Fruit fly (Drosophila melanogaster) whole organism, embryonic: ENCODE data around the gene bb8.

Experiments used
- ATbp ChIP-seq: fragments of 200-800 bp; sonication (Bioruptor generic); optimal IDR thresholded peaks from 2 replicates; lab custom pipeline; 2017; ENCODE audit warnings: missing biosample characterization, mild to moderate bottlenecking, missing genetic modification characterization, missing genetic modification reagents
- Atf-2 ChIP-seq: fragments of 200-800 bp; sonication (Bioruptor generic); optimal IDR thresholded peaks from 2 replicates; lab custom pipeline; 2016; ENCODE audit warnings: missing biosample characterization, missing genetic modification characterization
- BtbVII ChIP-seq: fragments of 200-800 bp; sonication (Bioruptor generic); optimal IDR thresholded peaks from 3 replicates; lab custom pipeline; 2017; ENCODE audit warnings: missing biosample characterization, mild to moderate bottlenecking, missing genetic modification characterization
- CG10462 ChIP-seq: fragments of 200-800 bp; sonication (Bioruptor generic); optimal IDR thresholded peaks from 2 replicates; lab custom pipeline; 2016; ENCODE audit warnings: missing biosample characterization, missing genetic modification characterization
- CG11247 ChIP-seq: fragments of 200-800 bp; sonication (Bioruptor generic); IDR thresholded peaks from 2 replicates; pipeline ENCODE4 v1.3.6; 2022; ENCODE audit warnings: missing biosample characterization, missing genetic modification characterization
- CG11398 ChIP-seq: fragments of 200-800 bp; sonication (Bioruptor generic); optimal IDR thresholded peaks from 2 replicates; lab custom pipeline; 2016; ENCODE audit warnings: missing biosample characterization, missing genetic modification characterization
- CG11504 ChIP-seq: fragments of 200-800 bp; sonication (Bioruptor generic); optimal IDR thresholded peaks from 3 replicates; lab custom pipeline; 2019; ENCODE audit warnings: missing biosample characterization, mild to moderate bottlenecking, missing genetic modification characterization, moderate library complexity
- CG11560 ChIP-seq: fragments of 200-800 bp; sonication (Bioruptor generic); IDR thresholded peaks from 3 replicates; pipeline ENCODE4 v1.3.6; 2022; ENCODE audit warnings: missing biosample characterization, missing genetic modification characterization
- CG13624 ChIP-seq: fragments of 200-800 bp; sonication (Bioruptor generic); optimal IDR thresholded peaks from 2 replicates; lab custom pipeline; 2016; ENCODE audit warnings: missing biosample characterization, missing genetic modification characterization
- CG15696 ChIP-seq: fragments of 200-800 bp; sonication (Bioruptor generic); optimal IDR thresholded peaks from 2 replicates; lab custom pipeline; 2019; ENCODE audit warnings: missing biosample characterization, mild to moderate bottlenecking, missing genetic modification characterization, moderate library complexity
- CG1603 ChIP-seq: fragments of 200-800 bp; sonication (Bioruptor generic); optimal IDR thresholded peaks from 2 replicates; lab custom pipeline; 2019; ENCODE audit warnings: missing biosample characterization, mild to moderate bottlenecking, missing genetic modification characterization, moderate library complexity
- CG16779 ChIP-seq: fragments of 200-800 bp; sonication (Bioruptor generic); IDR thresholded peaks from 2 replicates; pipeline ENCODE4 v1.3.6; 2022; ENCODE audit warnings: missing biosample characterization, missing genetic modification characterization
- CG1792 ChIP-seq: fragments of 200-800 bp; sonication (Bioruptor generic); optimal IDR thresholded peaks from 2 replicates; lab custom pipeline; 2016; ENCODE audit warnings: missing biosample characterization, missing genetic modification characterization
- CG18599 ChIP-seq: fragments of 200-800 bp; sonication (Bioruptor generic); optimal IDR thresholded peaks from 3 replicates; lab custom pipeline; 2017; ENCODE audit warnings: missing biosample characterization, missing genetic modification characterization, mild to moderate bottlenecking, moderate library complexity, missing genetic modification reagents
- CG31441 ChIP-seq: fragments of 200-800 bp; sonication (Bioruptor generic); IDR thresholded peaks from 2 replicates; pipeline ENCODE4 v1.3.6; 2022; ENCODE audit warnings: missing biosample characterization, missing genetic modification characterization
- CG4328 ChIP-seq: fragments of 200-800 bp; sonication (Bioruptor generic); optimal IDR thresholded peaks from 3 replicates; lab custom pipeline; 2017; ENCODE audit warnings: missing biosample characterization, missing genetic modification reagents, missing genetic modification characterization
- CG4360 ChIP-seq: fragments of 200-800 bp; sonication (Bioruptor generic); IDR thresholded peaks from 2 replicates; pipeline ENCODE4 v1.3.6; 2022; ENCODE audit warnings: missing biosample characterization, missing genetic modification characterization
- CG4404 ChIP-seq: fragments of 200-800 bp; sonication (Bioruptor generic); IDR thresholded peaks from 2 replicates; pipeline ENCODE4 v1.3.6; 2022; ENCODE audit warnings: missing biosample characterization, missing genetic modification characterization
- CG4707 ChIP-seq: fragments of 200-800 bp; sonication (Bioruptor generic); optimal IDR thresholded peaks from 2 replicates; lab custom pipeline; 2018; ENCODE audit warnings: missing biosample characterization, mild to moderate bottlenecking, missing genetic modification characterization, moderate library complexity
- CG6765 ChIP-seq: fragments of 200-800 bp; sonication (Bioruptor generic); optimal IDR thresholded peaks from 3 replicates; lab custom pipeline; 2017; ENCODE audit warnings: missing biosample characterization, mild to moderate bottlenecking, missing genetic modification characterization
- CG6854 ChIP-seq: fragments of 200-800 bp; sonication (Bioruptor generic); optimal IDR thresholded peaks from 3 replicates; lab custom pipeline; 2017; ENCODE audit warnings: missing biosample characterization, mild to moderate bottlenecking, missing genetic modification characterization
- CG7963 ChIP-seq: fragments of 200-800 bp; sonication (Bioruptor generic); IDR thresholded peaks from 3 replicates; pipeline ENCODE4 v1.3.6; 2022; ENCODE audit warnings: missing biosample characterization, missing genetic modification characterization; ENCODE audit not compliant: partially characterized antibody
- CG9932 ChIP-seq: fragments of 200-800 bp; sonication (Bioruptor generic); IDR thresholded peaks from 2 replicates; pipeline ENCODE4 v1.3.6; 2022; ENCODE audit warnings: missing biosample characterization, missing genetic modification characterization
- CoRest ChIP-seq: fragments of 200-800 bp; sonication (Bioruptor generic); optimal IDR thresholded peaks from 3 replicates; lab custom pipeline; 2018; ENCODE audit warnings: missing biosample characterization, mild to moderate bottlenecking, missing genetic modification characterization, moderate library complexity
- Doc2 ChIP-seq: fragments of 200-800 bp; sonication (Bioruptor generic); IDR thresholded peaks from 2 replicates; pipeline ENCODE4 v1.3.6; 2022; ENCODE audit warnings: missing biosample characterization, missing genetic modification characterization
- Dref ChIP-seq: fragments of 200-800 bp; sonication (Bioruptor generic); IDR thresholded peaks from 2 replicates; pipeline ENCODE4 v1.3.6; 2022; ENCODE audit warnings: missing biosample characterization, missing genetic modification characterization
- Myb ChIP-seq: fragments of 200-800 bp; sonication (Bioruptor generic); optimal IDR thresholded peaks from 2 replicates; lab custom pipeline; 2016; ENCODE audit warnings: missing biosample characterization, missing genetic modification characterization
- Nf-YB ChIP-seq: fragments of 200-800 bp; sonication (Bioruptor generic); optimal IDR thresholded peaks from 3 replicates; lab custom pipeline; 2019; ENCODE audit warnings: missing biosample characterization, mild to moderate bottlenecking, missing genetic modification characterization, moderate library complexity
- Optix ChIP-seq: fragments of 200-800 bp; sonication (Bioruptor generic); IDR thresholded peaks from 3 replicates; pipeline ENCODE4 v1.3.6; 2022; ENCODE audit warnings: missing biosample characterization, missing genetic modification characterization
- bowl ChIP-seq: fragments of 200-800 bp; sonication (Bioruptor generic); IDR thresholded peaks from 2 replicates; pipeline ENCODE4 v1.3.6; 2022; ENCODE audit warnings: missing biosample characterization, missing genetic modification characterization
- cg ChIP-seq: fragments of 200-800 bp; sonication (Bioruptor generic); optimal IDR thresholded peaks from 3 replicates; lab custom pipeline; 2019; ENCODE audit warnings: missing biosample characterization, mild to moderate bottlenecking, missing genetic modification characterization, moderate library complexity
- dan ChIP-seq: fragments of 200-800 bp; sonication (Bioruptor generic); IDR thresholded peaks from 2 replicates; pipeline ENCODE4 v1.3.6; 2022; ENCODE audit warnings: missing biosample characterization, missing genetic modification characterization
- dm ChIP-seq: fragments of 200-800 bp; sonication (Bioruptor generic); optimal IDR thresholded peaks from 3 replicates; lab custom pipeline; 2016; ENCODE audit warnings: missing biosample characterization, missing genetic modification characterization
- eve ChIP-seq, 2 experiments: fragments of >200 bp; optimal IDR thresholded peaks; 2 replicates each; lab custom pipeline; 2017; ENCODE audit warnings: missing biosample characterization in 2 of 2, missing genetic modification characterization in 2 of 2
- eyg ChIP-seq: fragments of 200-800 bp; sonication (Bioruptor generic); optimal IDR thresholded peaks from 3 replicates; lab custom pipeline; 2016; ENCODE audit warnings: missing biosample characterization, missing genetic modification characterization
- fru ChIP-seq: fragments of >200 bp; optimal IDR thresholded peaks from 2 replicates; lab custom pipeline; 2017
- jing ChIP-seq: fragments of 200-800 bp; sonication (Bioruptor generic); optimal IDR thresholded peaks from 2 replicates; lab custom pipeline; 2018; ENCODE audit warnings: missing biosample characterization, mild to moderate bottlenecking, missing genetic modification characterization
- lab ChIP-seq: fragments of 200-800 bp; sonication (Bioruptor generic); optimal IDR thresholded peaks from 3 replicates; lab custom pipeline; 2017; ENCODE audit warnings: missing biosample characterization, missing genetic modification characterization, mild to moderate bottlenecking, moderate library complexity, missing genetic modification reagents
- lola ChIP-seq, 3 experiments: fragments of >200 bp in 2 of 3; fragments of 200-800 bp in 1 of 3; sonication (Bioruptor generic) in 1 of 3; optimal IDR thresholded peaks; 2 replicates each; lab custom pipeline; 2017 to 2019; ENCODE audit warnings: missing biosample characterization in 3 of 3, missing genetic modification characterization in 3 of 3, mild to moderate bottlenecking in 1 of 3, moderate library complexity in 1 of 3
- org-1 ChIP-seq: fragments of 200-800 bp; sonication (Bioruptor generic); optimal IDR thresholded peaks from 2 replicates; lab custom pipeline; 2017; ENCODE audit warnings: missing biosample characterization, missing genetic modification characterization
- pan ChIP-seq, 4 experiments: fragments of >200 bp in 3 of 4; fragments of 200-800 bp in 1 of 4; sonication (Bioruptor generic) in 1 of 4; optimal IDR thresholded peaks in 3 of 4; IDR thresholded peaks in 1 of 4; 2 replicates each; pipeline versions ENCODE4 v1.3.6 to Lab custom; 2017 to 2022; ENCODE audit warnings: missing biosample characterization in 2 of 4, missing genetic modification characterization in 2 of 4, mixed read lengths in 1 of 4
- pros ChIP-seq: fragments of 200-800 bp; sonication (Bioruptor generic); optimal IDR thresholded peaks from 3 replicates; lab custom pipeline; 2019; ENCODE audit warnings: missing biosample characterization, mild to moderate bottlenecking, missing genetic modification characterization, moderate library complexity
- ro ChIP-seq: fragments of 200-800 bp; sonication (Bioruptor generic); IDR thresholded peaks from 2 replicates; pipeline ENCODE4 v1.3.6; 2022; ENCODE audit warnings: missing biosample characterization, missing genetic modification characterization
- sisA ChIP-seq: fragments of 200-800 bp; sonication (Bioruptor generic); IDR thresholded peaks from 2 replicates; pipeline ENCODE4 v1.3.6; 2022; ENCODE audit warnings: missing biosample characterization, missing genetic modification characterization
- slp2 ChIP-seq: fragments of 200-800 bp; sonication (Bioruptor generic); optimal IDR thresholded peaks from 2 replicates; lab custom pipeline; 2016; ENCODE audit warnings: missing biosample characterization, missing genetic modification characterization
- so ChIP-seq: fragments of 200-800 bp; sonication (Bioruptor generic); IDR thresholded peaks from 3 replicates; pipeline ENCODE4 v1.3.6; 2022; ENCODE audit warnings: missing biosample characterization, missing genetic modification characterization
- sr ChIP-seq: fragments of 200-800 bp; sonication (Bioruptor generic); IDR thresholded peaks from 3 replicates; pipeline ENCODE4 v1.3.6; 2022; ENCODE audit warnings: missing biosample characterization, missing genetic modification characterization
- stc ChIP-seq: fragments of 200-800 bp; sonication (Bioruptor generic); IDR thresholded peaks from 2 replicates; pipeline ENCODE4 v1.3.6; 2022; ENCODE audit warnings: missing biosample characterization, missing genetic modification characterization
- vfl ChIP-seq: fragments of 200-800 bp; sonication (Bioruptor generic); optimal IDR thresholded peaks from 2 replicates; lab custom pipeline; 2016; ENCODE audit warnings: missing biosample characterization, missing genetic modification characterization
- zfh1 ChIP-seq: fragments of 200-800 bp; sonication (Bioruptor generic); IDR thresholded peaks from 3 replicates; pipeline ENCODE4 v1.3.6; 2022; ENCODE audit warnings: missing biosample characterization, missing genetic modification characterization

Gene bb8

DNA sequence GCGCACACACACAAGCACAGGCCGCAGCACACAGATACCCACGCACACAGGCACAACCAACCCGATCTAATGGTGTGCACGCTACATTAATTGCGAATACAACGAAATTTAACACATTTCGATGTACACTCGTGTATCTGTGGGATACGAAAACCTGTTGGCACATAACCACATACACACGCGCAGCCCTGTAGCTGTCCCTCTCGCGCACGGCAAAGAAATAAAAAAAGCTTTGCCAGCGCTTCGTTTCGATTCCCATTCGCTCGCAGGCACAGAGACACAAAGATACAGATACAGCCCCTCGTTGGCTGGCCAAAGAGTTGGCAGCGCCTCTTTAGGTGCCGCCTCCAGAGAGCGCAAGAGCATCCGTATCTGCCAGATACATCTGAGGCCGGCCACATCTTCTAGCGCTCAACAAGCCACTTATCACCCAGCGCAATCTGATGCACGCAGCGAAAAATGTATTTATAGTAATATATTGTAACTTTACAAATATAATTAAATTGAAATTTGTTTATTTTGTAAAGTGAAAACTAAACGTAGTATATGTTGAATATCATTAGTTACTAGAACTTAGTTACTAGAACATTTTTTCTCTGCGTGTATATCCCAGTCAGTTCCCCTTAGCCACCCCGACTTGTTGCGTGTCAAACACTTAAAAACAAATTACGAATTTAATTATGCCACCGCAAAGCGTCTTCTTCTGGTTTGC lies 3.2 kb upstream of the bb8 start:
- TF ChIP-seq CoRest (tag; lab: Kevin White, UChicago): peak; percentile 21
- TF ChIP-seq Myb (GFP tag; lab: Kevin White, UChicago): no peak
- peak; percentile 60 for TF ChIP-seq ATbp (GFP tag; lab: Kevin White, UChicago)
- no peak; the same call in 2 of the 3 replicates for TF ChIP-seq Optix
- peak; percentile 99 for TF ChIP-seq Nf-YB (GFP tag; lab: Kevin White, UChicago)
- no peak for TF ChIP-seq org-1
- no peak for TF ChIP-seq pan (optimal IDR thresholded peaks at IDR 0.05; lab: Kevin White, UChicago)
- TF ChIP-seq pan (GFP tag; optimal IDR thresholded peaks at IDR 0.05 in 1 of 2, IDR thresholded peaks at IDR 0.05 in 1 of 2): peak in 1 of 2 experiments; percentile 66
- TF ChIP-seq CG11247 (GFP tag; lab: Robert Waterston, UW): peak; percentile 38; the same call in 1 of the 2 replicates
- no peak for TF ChIP-seq eve (GFP tag; optimal IDR thresholded peaks at IDR 0.05; lab: Kevin White, UChicago)
- peak; percentile 98 for TF ChIP-seq cg
- TF ChIP-seq so (GFP tag; lab: Robert Waterston, UW): no peak
- TF ChIP-seq CG4707 (GFP tag; lab: Kevin White, UChicago): no peak
- TF ChIP-seq bowl: no peak
- TF ChIP-seq Doc2 (GFP tag; lab: Robert Waterston, UW): no peak
- peak; percentile 54 for TF ChIP-seq CG4404 (GFP tag; lab: Robert Waterston, UW)
- TF ChIP-seq lola (GFP tag; optimal IDR thresholded peaks at IDR 0.05; lab: Kevin White, UChicago): peak in 2 of 3 experiments; percentile 61 to 68
- TF ChIP-seq eyg (GFP tag; lab: Kevin White, UChicago): no peak
- no peak for TF ChIP-seq CG6854
- TF ChIP-seq dan (GFP tag; lab: Robert Waterston, UW): no peak
- no peak for TF ChIP-seq CG13624 (GFP tag; lab: Kevin White, UChicago)
- peak; percentile 45 for TF ChIP-seq lab (GFP tag; lab: Kevin White, UChicago)
- no peak for TF ChIP-seq vfl (GFP tag; lab: Kevin White, UChicago)
- no peak for TF ChIP-seq CG6765 (GFP tag; lab: Kevin White, UChicago)
- no peak for TF ChIP-seq CG1792 (GFP tag; lab: Kevin White, UChicago)
- peak; percentile 68 for TF ChIP-seq sisA (GFP tag; lab: Robert Waterston, UW)
- TF ChIP-seq CG15696 (tag; lab: Kevin White, UChicago): no peak
- no peak for TF ChIP-seq BtbVII
- no peak for TF ChIP-seq CG4328 (GFP tag; lab: Kevin White, UChicago)
- TF ChIP-seq CG11398 (GFP tag; lab: Kevin White, UChicago): no peak
- no peak for TF ChIP-seq Atf-2 (GFP tag; lab: Kevin White, UChicago)
- TF ChIP-seq CG1603 (tag; lab: Kevin White, UChicago): peak; percentile 77
- TF ChIP-seq Dref (GFP tag; lab: Robert Waterston, UW): no peak
- TF ChIP-seq CG16779 (GFP tag; lab: Robert Waterston, UW): no peak
- TF ChIP-seq CG11504 (tag; lab: Kevin White, UChicago): no peak
- TF ChIP-seq sr: peak; percentile 48; the same call in 2 of the 3 replicates
- no peak for TF ChIP-seq CG7963 (GFP tag; lab: Robert Waterston, UW)
- peak; percentile 65 for TF ChIP-seq CG31441
- TF ChIP-seq CG9932 (GFP tag; lab: Robert Waterston, UW): no peak
- TF ChIP-seq pros (GFP tag; lab: Kevin White, UChicago): no peak
- peak; percentile 44; the same call in 1 of the 2 replicates for TF ChIP-seq stc (GFP tag; lab: Robert Waterston, UW)
- no peak for TF ChIP-seq slp2 (GFP tag; lab: Kevin White, UChicago)
- no peak for TF ChIP-seq CG10462 (GFP tag; lab: Kevin White, UChicago)
- TF ChIP-seq fru: no peak
- TF ChIP-seq CG18599: no peak
- no peak for TF ChIP-seq CG11560 (tag; lab: Robert Waterston, UW)
- no peak for TF ChIP-seq CG4360
- peak; percentile 60 for TF ChIP-seq jing
- TF ChIP-seq ro (GFP tag; lab: Robert Waterston, UW): no peak
- peak; percentile 75 for TF ChIP-seq zfh1 (GFP tag; lab: Robert Waterston, UW)
- TF ChIP-seq dm: no peak
